Fruit fly (Drosophila melanogaster) whole organism, wandering third instar larva: ENCODE results near the gene Dbct.

Source experiments
- Abd-B ChIP-seq: fragments of >200 bp; optimal IDR thresholded peaks from 2 replicates; lab custom pipeline; 2017; ENCODE audit warnings: missing biosample characterization, missing genetic modification characterization
- CG32264 ChIP-seq: fragments of 200-800 bp; sonication (Bioruptor generic); optimal IDR thresholded peaks from 2 replicates; lab custom pipeline; 2016; ENCODE audit warnings: missing biosample characterization, missing genetic modification characterization
- CG9705 ChIP-seq: fragments of 200-800 bp; sonication (Bioruptor generic); optimal IDR thresholded peaks from 2 replicates; lab custom pipeline; 2018; ENCODE audit warnings: missing biosample characterization, mild to moderate bottlenecking, missing genetic modification characterization
- CrebA ChIP-seq: fragments of 200-800 bp; sonication (Bioruptor generic); optimal IDR thresholded peaks from 2 replicates; lab custom pipeline; 2016; ENCODE audit warnings: missing biosample characterization, mild to moderate bottlenecking, missing genetic modification characterization, borderline replicate concordance
- Dif ChIP-seq: fragments of 200-275, 200-300 bp; sonication (Bioruptor generic); optimal IDR thresholded peaks from 2 replicates; lab custom pipeline; 2018; ENCODE audit warnings: missing biosample characterization, missing genetic modification characterization; ENCODE audit not compliant: partially characterized antibody
- HLH106 ChIP-seq: fragments of 200-800 bp; optimal IDR thresholded peaks from 3 replicates; lab custom pipeline; 2019; ENCODE audit warnings: missing biosample characterization, mild to moderate bottlenecking, missing genetic modification characterization, moderate library complexity
- Hnf4 ChIP-seq: fragments of 200-800 bp; sonication (Bioruptor generic); optimal IDR thresholded peaks from 2 replicates; lab custom pipeline; 2016; ENCODE audit warnings: missing biosample characterization, mild to moderate bottlenecking, missing genetic modification characterization
- Hr78 ChIP-seq: fragments of >200 bp; optimal IDR thresholded peaks from 2 replicates; lab custom pipeline; 2017; ENCODE audit warnings: missing biosample characterization, missing genetic modification characterization
- Hr83 ChIP-seq: fragments of 200-300 bp; sonication (Bioruptor generic); optimal IDR thresholded peaks from 2 replicates; lab custom pipeline; 2016; ENCODE audit warnings: missing biosample characterization, mild to moderate bottlenecking, missing genetic modification characterization, moderate library complexity; ENCODE audit not compliant: poor library complexity, severe bottlenecking
- Jra ChIP-seq: sonication (Bioruptor generic); optimal IDR thresholded peaks from 2 replicates; lab custom pipeline; 2016; ENCODE audit warnings: missing biosample characterization, missing genetic modification characterization
- Mio ChIP-seq: sonication (Bioruptor generic); optimal IDR thresholded peaks from 2 replicates; lab custom pipeline; 2016; ENCODE audit warnings: missing biosample characterization, missing genetic modification characterization
- Myc ChIP-seq: fragments of >200 bp; optimal IDR thresholded peaks from 2 replicates; lab custom pipeline; 2017
- N ChIP-seq: fragments of >200 bp; optimal IDR thresholded peaks from 2 replicates; lab custom pipeline; 2018; ENCODE audit warnings: missing biosample characterization, missing external identifiers, missing genetic modification characterization
- OdsH ChIP-seq: fragments of 200-800 bp; sonication (Bioruptor generic); optimal IDR thresholded peaks from 2 replicates; lab custom pipeline; 2016; ENCODE audit warnings: missing biosample characterization, mild to moderate bottlenecking, missing genetic modification characterization
- Rel ChIP-seq, 2 experiments: fragments of 200-800 bp; sonication (Bioruptor generic) in 1 of 2; optimal IDR thresholded peaks; 2 replicates in 1 of 2; 3 replicates in 1 of 2; lab custom pipeline; 2016 to 2019; ENCODE audit warnings: mild to moderate bottlenecking in 2 of 2, missing biosample characterization in 2 of 2, missing genetic modification characterization in 2 of 2, moderate library complexity in 1 of 2
- Sp1 ChIP-seq: fragments of 200-800 bp; sonication (Bioruptor generic); optimal IDR thresholded peaks from 3 replicates; lab custom pipeline; 2019; ENCODE audit warnings: missing biosample characterization, mild to moderate bottlenecking, missing genetic modification characterization, moderate library complexity
- Vsx2 ChIP-seq: fragments of 200-300, 225-300 bp; sonication (Bioruptor generic); optimal IDR thresholded peaks from 2 replicates; lab custom pipeline; 2018; ENCODE audit warnings: missing biosample characterization, missing genetic modification characterization; ENCODE audit not compliant: partially characterized antibody
- br ChIP-seq: fragments of 200-800 bp; sonication (Bioruptor generic); optimal IDR thresholded peaks from 2 replicates; lab custom pipeline; 2016; ENCODE audit warnings: missing biosample characterization, missing genetic modification characterization
- brk ChIP-seq: fragments of 200-800 bp; sonication (Bioruptor generic); optimal IDR thresholded peaks from 2 replicates; lab custom pipeline; 2016; ENCODE audit warnings: missing biosample characterization, mild to moderate bottlenecking, missing genetic modification characterization
- dl ChIP-seq, 2 experiments: fragments of 175-275, 200-275 bp in 1 of 2; fragments of 200-275 bp in 1 of 2; sonication (Bioruptor generic); optimal IDR thresholded peaks; lab custom pipeline; 2018; ENCODE audit warnings: mild to moderate bottlenecking in 2 of 2, missing biosample characterization in 2 of 2, missing genetic modification characterization in 2 of 2, moderate library complexity in 2 of 2; ENCODE audit not compliant: partially characterized antibody in 2 of 2, insufficient read depth in 1 of 2
- dmrt93B ChIP-seq: fragments of 200-800 bp; sonication (Bioruptor generic); optimal IDR thresholded peaks from 2 replicates; lab custom pipeline; 2018; ENCODE audit warnings: missing biosample characterization, mild to moderate bottlenecking, missing genetic modification characterization
- dsf ChIP-seq: sonication (Bioruptor generic); optimal IDR thresholded peaks from 2 replicates; lab custom pipeline; 2016; ENCODE audit warnings: missing biosample characterization, missing genetic modification characterization, borderline replicate concordance
- ey ChIP-seq: fragments of 200-800 bp; sonication (Bioruptor generic); optimal IDR thresholded peaks from 2 replicates; lab custom pipeline; 2016; ENCODE audit warnings: missing biosample characterization, missing genetic modification characterization
- foxo ChIP-seq, 2 experiments: fragments of 200-800 bp; sonication (Bioruptor generic); optimal IDR thresholded peaks; 2 replicates in 1 of 2; 3 replicates in 1 of 2; lab custom pipeline; 2016 to 2017; ENCODE audit warnings: missing biosample characterization in 2 of 2, missing genetic modification characterization in 2 of 2
- fru ChIP-seq: fragments of 200-800 bp; sonication (Bioruptor generic); optimal IDR thresholded peaks from 3 replicates; lab custom pipeline; 2016; ENCODE audit warnings: missing biosample characterization, mild to moderate bottlenecking, missing genetic modification characterization
- h ChIP-seq: fragments of 200-800 bp; sonication (Bioruptor generic); optimal IDR thresholded peaks from 3 replicates; lab custom pipeline; 2016; ENCODE audit warnings: missing biosample characterization, mild to moderate bottlenecking, missing genetic modification characterization
- jim ChIP-seq: fragments of 175-275, 200-325 bp; sonication (Bioruptor generic); optimal IDR thresholded peaks from 2 replicates; lab custom pipeline; 2016; ENCODE audit warnings: missing biosample characterization, mild to moderate bottlenecking, missing genetic modification characterization
- lola ChIP-seq: fragments of >200 bp; optimal IDR thresholded peaks from 2 replicates; lab custom pipeline; 2017; ENCODE audit warnings: missing biosample characterization, missing genetic modification characterization
- pan ChIP-seq: fragments of >200 bp; optimal IDR thresholded peaks from 2 replicates; lab custom pipeline; 2017
- psq ChIP-seq: fragments of 200-800 bp; sonication (Bioruptor generic); optimal IDR thresholded peaks from 3 replicates; lab custom pipeline; 2017; ENCODE audit warnings: missing biosample characterization, mild to moderate bottlenecking, missing genetic modification characterization, moderate library complexity
- rgr ChIP-seq: fragments of 200-800 bp; sonication (Bioruptor generic); optimal IDR thresholded peaks from 3 replicates; lab custom pipeline; 2016; ENCODE audit warnings: missing biosample characterization, mild to moderate bottlenecking, missing genetic modification characterization
- sage ChIP-seq: fragments of 200-800 bp; sonication (Bioruptor generic); optimal IDR thresholded peaks from 2 replicates; lab custom pipeline; 2016; ENCODE audit warnings: missing biosample characterization, mild to moderate bottlenecking, missing genetic modification characterization
- sv ChIP-seq: fragments of 200-800 bp; sonication (Bioruptor generic); optimal IDR thresholded peaks from 3 replicates; lab custom pipeline; 2016; ENCODE audit warnings: missing biosample characterization, missing genetic modification characterization
- tai ChIP-seq: sonication (Bioruptor generic); optimal IDR thresholded peaks from 2 replicates; lab custom pipeline; 2016; ENCODE audit warnings: missing biosample characterization, missing genetic modification characterization
- usp ChIP-seq: fragments of >200 bp; optimal IDR thresholded peaks from 2 replicates; lab custom pipeline; 2017; ENCODE audit warnings: missing biosample characterization, missing genetic modification characterization
- woc ChIP-seq: sonication (Bioruptor generic); optimal IDR thresholded peaks from 2 replicates; lab custom pipeline; 2016; ENCODE audit warnings: missing biosample characterization, mild to moderate bottlenecking, missing genetic modification characterization

The Dbct gene

DNA sequence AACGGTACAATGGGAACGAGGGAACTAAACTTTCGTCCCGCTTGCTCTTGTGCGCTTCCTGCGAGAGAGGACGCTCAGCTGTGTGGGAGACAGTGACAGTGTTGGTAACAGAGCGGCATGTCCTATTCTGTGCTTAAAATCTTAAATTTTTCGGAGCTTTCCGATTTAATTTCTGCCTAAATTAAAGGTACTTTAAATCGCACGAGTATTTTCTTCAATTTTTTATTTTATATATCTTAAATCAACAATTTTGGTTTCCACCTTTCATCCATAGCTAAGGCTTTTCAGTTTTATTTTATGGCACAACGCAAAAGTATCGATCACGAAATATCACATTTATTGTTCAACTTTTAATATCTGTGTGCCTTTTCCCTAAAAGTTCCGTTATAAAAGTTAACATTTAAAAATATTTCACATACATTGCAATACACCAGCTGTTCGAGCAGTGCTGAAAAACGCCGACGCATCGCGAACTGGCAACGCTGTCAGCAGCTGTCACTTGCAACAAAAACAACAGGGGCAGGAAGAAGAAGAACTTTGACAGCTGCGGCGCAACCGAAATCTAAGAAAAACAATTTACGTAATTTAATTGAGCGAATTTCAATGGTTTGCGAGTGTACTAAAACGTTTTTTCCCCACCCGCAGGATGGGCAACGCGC lies 22.4 kb upstream of the Dbct start, which contains the start of the genes hiw and ND-B18 (continued):
- TF ChIP-seq OdsH (GFP tag; lab: Kevin White, UChicago): no peak

DNA sequence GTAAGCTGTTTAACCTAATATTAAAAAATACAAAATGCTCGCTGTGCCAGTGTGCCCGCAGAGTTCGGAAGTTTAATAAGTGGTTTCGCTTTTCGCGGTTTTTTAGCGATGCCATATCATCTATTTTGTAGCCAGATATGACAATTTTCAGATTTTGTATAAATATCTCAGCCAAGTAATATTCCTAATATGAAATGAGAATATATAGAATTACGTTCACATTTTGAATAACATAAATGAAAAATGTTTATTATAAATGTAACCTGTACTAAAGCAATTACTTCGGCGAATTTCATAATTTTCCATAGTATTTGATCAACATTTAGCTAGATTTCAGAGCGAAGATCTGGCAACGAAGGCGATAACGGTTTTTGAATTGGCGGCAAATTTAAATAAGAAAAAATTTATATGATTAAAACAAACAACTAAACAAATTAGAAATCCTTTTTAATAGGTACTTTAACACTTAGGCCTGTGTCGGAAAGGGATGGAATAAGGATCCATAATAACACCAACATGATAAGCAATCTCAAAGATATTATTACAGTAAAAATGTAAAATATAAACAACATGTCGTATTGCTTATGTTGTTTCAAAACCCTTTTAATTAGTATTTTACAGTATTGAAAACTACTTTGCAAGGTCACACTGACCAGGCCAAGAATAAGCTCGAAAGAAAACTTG lies 19.4 kb upstream of the Dbct start, which contains the start of the genes opm and dob:
TSS of gene opm (minus strand) at position 59 of the 684 bp plus-strand sequence.
TSS of gene dob (plus strand) at position 634 of the 684 bp plus-strand sequence.
- no peak for TF ChIP-seq sage (GFP tag; lab: Kevin White, UChicago)
- TF ChIP-seq foxo (GFP tag; optimal IDR thresholded peaks at IDR 0.05; lab: Kevin White, UChicago): peak in 1 of 2 experiments; percentile 16
- peak; percentile 46 for TF ChIP-seq HLH106 (tag; lab: Kevin White, UChicago)
- TF ChIP-seq Rel (GFP tag; optimal IDR thresholded peaks at IDR 0.05; lab: Kevin White, UChicago): no peak
- TF ChIP-seq Rel (tag; optimal IDR thresholded peaks at IDR 0.05; lab: Kevin White, UChicago): peak; percentile 73
- peak; percentile 20 for TF ChIP-seq psq (GFP tag; lab: Kevin White, UChicago)
- no peak for TF ChIP-seq CG32264 (GFP tag; lab: Kevin White, UChicago)
- TF ChIP-seq lola (GFP tag; lab: Kevin White, UChicago): no peak
- TF ChIP-seq Myc (lab: Kevin White, UChicago): peak; percentile 88
- TF ChIP-seq woc (GFP tag; lab: Kevin White, UChicago): peak; percentile 74
- peak; percentile 32 for TF ChIP-seq h (GFP tag; lab: Kevin White, UChicago)
- peak; percentile 29 for TF ChIP-seq Sp1 (GFP tag; lab: Kevin White, UChicago)
- peak; percentile 12 for TF ChIP-seq fru (GFP tag; lab: Kevin White, UChicago)
- TF ChIP-seq rgr (GFP tag; lab: Kevin White, UChicago): no peak
- TF ChIP-seq Abd-B (GFP tag; lab: Kevin White, UChicago): no peak

DNA sequence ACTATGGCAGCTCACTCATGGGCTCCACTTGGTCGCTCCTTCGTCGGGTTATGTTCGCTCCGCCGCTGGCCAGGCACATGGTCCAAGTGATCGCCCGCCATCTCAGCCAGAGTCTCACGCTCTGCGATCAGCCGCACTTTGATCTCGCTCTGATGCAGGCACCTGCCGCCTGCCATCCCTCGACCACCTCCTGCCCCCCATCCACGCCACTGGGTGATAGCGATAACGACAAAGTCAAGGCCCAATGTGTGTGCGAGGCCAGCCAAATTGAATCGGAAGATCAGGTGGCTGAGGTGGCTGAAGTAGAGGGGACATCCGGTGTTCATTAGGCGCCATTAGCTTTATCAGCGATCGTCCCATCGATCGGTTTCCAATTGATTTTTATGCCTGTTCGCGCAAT lies 17.4 kb upstream of the Dbct start:
- no peak for TF ChIP-seq HLH106 (tag; lab: Kevin White, UChicago)
- TF ChIP-seq N (GFP tag; lab: Kevin White, UChicago): no peak
- TF ChIP-seq Rel (GFP tag; optimal IDR thresholded peaks at IDR 0.05; lab: Kevin White, UChicago): no peak
- peak; percentile 18 for TF ChIP-seq Rel (tag; optimal IDR thresholded peaks at IDR 0.05; lab: Kevin White, UChicago)
- peak; percentile 40 for TF ChIP-seq Hnf4 (GFP tag; lab: Kevin White, UChicago)
- TF ChIP-seq Myc (lab: Kevin White, UChicago): no peak
- no peak for TF ChIP-seq Jra (GFP tag; lab: Kevin White, UChicago)
- TF ChIP-seq br (GFP tag; lab: Kevin White, UChicago): no peak

DNA sequence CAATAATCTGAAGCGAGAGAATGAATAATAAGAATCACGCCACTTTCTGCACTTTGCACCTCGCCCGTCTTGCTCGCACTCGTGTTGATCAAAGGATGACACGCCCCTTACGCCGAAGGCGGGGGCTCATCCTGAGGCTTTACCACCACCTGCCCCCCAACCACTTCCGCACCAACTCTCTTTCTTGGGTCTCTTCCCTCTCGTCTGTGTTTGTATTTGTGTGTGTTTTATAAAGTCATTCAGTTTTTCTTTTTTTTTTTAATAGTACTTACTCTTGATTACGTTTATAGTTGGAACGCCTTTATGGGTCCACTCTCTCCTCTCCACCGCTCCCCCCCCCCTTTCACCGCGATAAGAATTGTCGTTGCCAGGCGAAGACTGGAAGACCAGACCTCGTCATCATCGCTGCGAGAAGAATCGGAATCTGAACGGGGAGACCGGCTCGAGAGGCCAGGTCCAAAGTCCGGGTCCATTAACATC lies 16.5 kb upstream of the Dbct start:
- TF ChIP-seq Dif (GFP tag; lab: Kevin White, UChicago): no peak
- TF ChIP-seq dmrt93B: peak; percentile 27
- no peak for TF ChIP-seq Abd-B (GFP tag; lab: Kevin White, UChicago)
- no peak for TF ChIP-seq pan (lab: Kevin White, UChicago)
- no peak for TF ChIP-seq usp (GFP tag; lab: Kevin White, UChicago)
- TF ChIP-seq woc (GFP tag; lab: Kevin White, UChicago): no peak
- TF ChIP-seq HLH106 (tag; lab: Kevin White, UChicago): peak; percentile 35
- TF ChIP-seq lola (GFP tag; lab: Kevin White, UChicago): no peak
- no peak for TF ChIP-seq dsf (GFP tag; lab: Kevin White, UChicago)
- TF ChIP-seq rgr (GFP tag; lab: Kevin White, UChicago): peak; percentile 50
- TF ChIP-seq Jra (GFP tag; lab: Kevin White, UChicago): no peak
- TF ChIP-seq Vsx2: no peak
- peak; percentile 77 for TF ChIP-seq Sp1 (GFP tag; lab: Kevin White, UChicago)
- no peak for TF ChIP-seq CG32264 (GFP tag; lab: Kevin White, UChicago)
- TF ChIP-seq br (GFP tag; lab: Kevin White, UChicago): peak; percentile 46
- TF ChIP-seq Hr78 (GFP tag; lab: Kevin White, UChicago): no peak
- TF ChIP-seq psq (GFP tag; lab: Kevin White, UChicago): peak; percentile 51
- TF ChIP-seq sv (GFP tag; lab: Kevin White, UChicago): no peak
- peak; percentile 55 for TF ChIP-seq CG9705
- peak; percentile 67 for TF ChIP-seq h (GFP tag; lab: Kevin White, UChicago)
- no peak for TF ChIP-seq Rel (GFP tag; optimal IDR thresholded peaks at IDR 0.05; lab: Kevin White, UChicago)
- peak; percentile 52 for TF ChIP-seq Rel (tag; optimal IDR thresholded peaks at IDR 0.05; lab: Kevin White, UChicago)
- no peak for TF ChIP-seq N (GFP tag; lab: Kevin White, UChicago)
- peak in 1 of 2 experiments; percentile 43 for TF ChIP-seq foxo (GFP tag; optimal IDR thresholded peaks at IDR 0.05; lab: Kevin White, UChicago)
- peak; percentile 18 for TF ChIP-seq OdsH (GFP tag; lab: Kevin White, UChicago)
- TF ChIP-seq tai (GFP tag; lab: Kevin White, UChicago): no peak
- peak; percentile 9 for TF ChIP-seq sage (GFP tag; lab: Kevin White, UChicago)
- TF ChIP-seq fru (GFP tag; lab: Kevin White, UChicago): peak; percentile 59
- TF ChIP-seq ey (GFP tag; lab: Kevin White, UChicago): no peak
- TF ChIP-seq Hnf4 (GFP tag; lab: Kevin White, UChicago): peak; percentile 97
- TF ChIP-seq dl (GFP tag; optimal IDR thresholded peaks at IDR 0.05; lab: Kevin White, UChicago; ENCODE audit: insufficient read depth in 1 of 2, partially characterized antibody in 2 of 2): no peak
- no peak for TF ChIP-seq jim
- no peak for TF ChIP-seq CrebA (GFP tag; lab: Kevin White, UChicago)
- no peak for TF ChIP-seq brk
- TF ChIP-seq Mio (GFP tag; lab: Kevin White, UChicago): no peak
- TF ChIP-seq Myc (lab: Kevin White, UChicago): no peak
- no peak for TF ChIP-seq Hr83
